Fruit fly (Drosophila melanogaster) whole organism, embryonic: Measurements from ENCODE around the gene STUB1.

Experiments
- Ada2b ChIP-seq: fragments of 200-800 bp; sonication (Bioruptor generic); IDR thresholded peaks from 2 replicates; pipeline ENCODE4 v1.3.6; 2022; ENCODE audit warnings: missing biosample characterization, missing genetic modification characterization
- Bteb2 ChIP-seq: fragments of 200-800 bp; sonication (Bioruptor generic); optimal IDR thresholded peaks from 2 replicates; lab custom pipeline; 2016; ENCODE audit warnings: missing biosample characterization, missing genetic modification characterization
- CG10267 ChIP-seq: fragments of 200-800 bp; sonication (Bioruptor generic); optimal IDR thresholded peaks from 2 replicates; lab custom pipeline; 2018; ENCODE audit warnings: missing biosample characterization, mild to moderate bottlenecking, missing genetic modification characterization, moderate library complexity
- CG10979 ChIP-seq: fragments of 200-800 bp; sonication (Bioruptor generic); optimal IDR thresholded peaks from 2 replicates; lab custom pipeline; 2018; ENCODE audit warnings: missing biosample characterization, mild to moderate bottlenecking, missing genetic modification characterization, moderate library complexity
- CG11398 ChIP-seq: fragments of 200-800 bp; sonication (Bioruptor generic); optimal IDR thresholded peaks from 2 replicates; lab custom pipeline; 2016; ENCODE audit warnings: missing biosample characterization, missing genetic modification characterization
- CG12659 ChIP-seq: fragments of 200-800 bp; sonication (Bioruptor generic); optimal IDR thresholded peaks from 3 replicates; lab custom pipeline; 2017; ENCODE audit warnings: mild to moderate bottlenecking, missing biosample characterization, missing genetic modification reagents, missing genetic modification characterization
- CG13424 ChIP-seq: fragments of 200-800 bp; sonication (Bioruptor generic); optimal IDR thresholded peaks from 2 replicates; lab custom pipeline; 2019; ENCODE audit warnings: missing biosample characterization, mild to moderate bottlenecking, missing genetic modification characterization, moderate library complexity
- CG14860 ChIP-seq: fragments of 200-800 bp; sonication (Bioruptor generic); IDR thresholded peaks from 3 replicates; pipeline ENCODE4 v1.3.6; 2022; ENCODE audit warnings: missing biosample characterization, missing genetic modification characterization; ENCODE audit not compliant: partially characterized antibody
- CG16863 ChIP-seq: fragments of 200-800 bp; sonication (Bioruptor generic); optimal IDR thresholded peaks from 3 replicates; lab custom pipeline; 2016; ENCODE audit warnings: missing biosample characterization, missing genetic modification characterization
- CG1832 ChIP-seq: fragments of 200-800 bp; sonication (Bioruptor generic); optimal IDR thresholded peaks from 2 replicates; lab custom pipeline; 2017; ENCODE audit warnings: missing biosample characterization, mild to moderate bottlenecking, missing genetic modification characterization, inconsistent platforms
- CG2202 ChIP-seq: fragments of 200-800 bp; sonication (Bioruptor generic); optimal IDR thresholded peaks from 2 replicates; lab custom pipeline; 2018; ENCODE audit warnings: missing biosample characterization, mild to moderate bottlenecking, missing genetic modification characterization
- CG30020 ChIP-seq: fragments of 200-800 bp; optimal IDR thresholded peaks from 2 replicates; lab custom pipeline; 2019; ENCODE audit warnings: missing biosample characterization, mild to moderate bottlenecking, missing genetic modification characterization, moderate library complexity
- CG33213 ChIP-seq: fragments of 200-800 bp; sonication (Bioruptor generic); optimal IDR thresholded peaks from 3 replicates; lab custom pipeline; 2016; ENCODE audit warnings: missing biosample characterization, missing genetic modification characterization
- CG43689 ChIP-seq: fragments of 200-800 bp; sonication (Bioruptor generic); IDR thresholded peaks from 2 replicates; pipeline ENCODE4 v1.3.6; 2022; ENCODE audit warnings: missing biosample characterization, missing genetic modification characterization
- CG4820 ChIP-seq: fragments of 200-800 bp; sonication (Bioruptor generic); optimal IDR thresholded peaks from 3 replicates; lab custom pipeline; 2016; ENCODE audit warnings: missing biosample characterization, missing genetic modification characterization
- CG6854 ChIP-seq: fragments of 200-800 bp; sonication (Bioruptor generic); optimal IDR thresholded peaks from 3 replicates; lab custom pipeline; 2017; ENCODE audit warnings: missing biosample characterization, mild to moderate bottlenecking, missing genetic modification characterization
- CG8765 ChIP-seq: fragments of 200-800 bp; sonication (Bioruptor generic); IDR thresholded peaks from 2 replicates; pipeline ENCODE4 v1.3.6; 2022; ENCODE audit warnings: missing biosample characterization, missing genetic modification characterization
- Chrac-16 ChIP-seq: fragments of 200-800 bp; sonication (Bioruptor generic); optimal IDR thresholded peaks from 3 replicates; lab custom pipeline; 2016; ENCODE audit warnings: missing biosample characterization, missing genetic modification characterization
- Doc3 ChIP-seq: fragments of 200-800 bp; sonication (Bioruptor generic); IDR thresholded peaks from 3 replicates; pipeline ENCODE4 v1.3.6; 2022; ENCODE audit warnings: missing biosample characterization, missing genetic modification characterization; ENCODE audit not compliant: partially characterized antibody
- Dref ChIP-seq: fragments of 200-800 bp; sonication (Bioruptor generic); IDR thresholded peaks from 2 replicates; pipeline ENCODE4 v1.3.6; 2022; ENCODE audit warnings: missing biosample characterization, missing genetic modification characterization
- Elba2 ChIP-seq: fragments of 200-800 bp; sonication (Bioruptor generic); optimal IDR thresholded peaks from 3 replicates; lab custom pipeline; 2016; ENCODE audit warnings: missing biosample characterization, missing genetic modification characterization
- HLH4C ChIP-seq: fragments of 200-800 bp; sonication (Bioruptor generic); IDR thresholded peaks from 3 replicates; pipeline ENCODE4 v1.3.6; 2022; ENCODE audit warnings: missing biosample characterization, missing genetic modification characterization; ENCODE audit not compliant: partially characterized antibody
- Hand ChIP-seq: fragments of 200-800 bp; sonication (Bioruptor generic); optimal IDR thresholded peaks from 2 replicates; lab custom pipeline; 2017; ENCODE audit warnings: mild to moderate bottlenecking, missing biosample characterization, missing genetic modification reagents, missing genetic modification characterization
- HmgD ChIP-seq: fragments of 200-800 bp; sonication (Bioruptor generic); optimal IDR thresholded peaks from 3 replicates; lab custom pipeline; 2016; ENCODE audit warnings: missing biosample characterization, missing genetic modification characterization
- NfI ChIP-seq: fragments of 200-800 bp; sonication (Bioruptor generic); optimal IDR thresholded peaks from 3 replicates; lab custom pipeline; 2018; ENCODE audit warnings: missing biosample characterization, mild to moderate bottlenecking, missing genetic modification characterization, moderate library complexity
- Rfx ChIP-seq: fragments of 200-800 bp; sonication (Bioruptor generic); IDR thresholded peaks from 2 replicates; pipeline ENCODE4 v1.3.6; 2022; ENCODE audit warnings: missing biosample characterization, missing genetic modification characterization
- Scr ChIP-seq: fragments of 200-800 bp; sonication (Bioruptor generic); IDR thresholded peaks from 2 replicates; pipeline ENCODE4 v1.3.6; 2022; ENCODE audit warnings: missing biosample characterization, missing genetic modification characterization; ENCODE audit not compliant: partially characterized antibody
- TFAM ChIP-seq: fragments of 200-800 bp; sonication (Bioruptor generic); optimal IDR thresholded peaks from 2 replicates; lab custom pipeline; 2017; ENCODE audit warnings: missing biosample characterization, missing genetic modification characterization, inconsistent platforms
- ato ChIP-seq: fragments of 200-800 bp; sonication (Bioruptor generic); IDR thresholded peaks from 2 replicates; pipeline ENCODE4 v1.3.6; 2022; ENCODE audit warnings: missing biosample characterization, missing genetic modification characterization; ENCODE audit not compliant: partially characterized antibody
- az2 ChIP-seq: fragments of 200-800 bp; sonication (Bioruptor generic); optimal IDR thresholded peaks from 3 replicates; lab custom pipeline; 2016; ENCODE audit warnings: missing biosample characterization, missing genetic modification characterization
- croc ChIP-seq: fragments of 200-800 bp; sonication (Bioruptor generic); conservative IDR thresholded peaks from 3 replicates; pipeline ENCODE4 v1.3.6; 2022; ENCODE audit warnings: missing biosample characterization, missing genetic modification characterization
- ewg ChIP-seq: fragments of 200-800 bp; sonication (Bioruptor generic); optimal IDR thresholded peaks from 3 replicates; lab custom pipeline; 2017; ENCODE audit warnings: mild to moderate bottlenecking, missing biosample characterization, missing genetic modification reagents, missing genetic modification characterization
- fd3F ChIP-seq: fragments of 200-800 bp; sonication (Bioruptor generic); optimal IDR thresholded peaks from 2 replicates; lab custom pipeline; 2018; ENCODE audit warnings: missing biosample characterization, mild to moderate bottlenecking, missing genetic modification characterization, moderate library complexity
- fd64A ChIP-seq: fragments of 200-800 bp; sonication (Bioruptor generic); optimal IDR thresholded peaks from 3 replicates; lab custom pipeline; 2018; ENCODE audit warnings: missing biosample characterization, mild to moderate bottlenecking, missing genetic modification characterization
- gsb-n ChIP-seq: fragments of 200-800 bp; sonication (Bioruptor generic); optimal IDR thresholded peaks from 3 replicates; lab custom pipeline; 2018; ENCODE audit warnings: missing biosample characterization, mild to moderate bottlenecking, missing genetic modification characterization
- hbn ChIP-seq: fragments of 200-800 bp; sonication (Bioruptor generic); IDR thresholded peaks from 2 replicates; pipeline ENCODE4 v1.3.6; 2022; ENCODE audit warnings: missing biosample characterization, missing genetic modification characterization; ENCODE audit not compliant: partially characterized antibody
- kay ChIP-seq: fragments of 200-800 bp; sonication (Bioruptor generic); optimal IDR thresholded peaks from 2 replicates; lab custom pipeline; 2016; ENCODE audit warnings: missing biosample characterization, missing genetic modification characterization
- knrl ChIP-seq: fragments of 200-800 bp; sonication (Bioruptor generic); IDR thresholded peaks from 3 replicates; pipeline ENCODE4 v1.3.6; 2022; ENCODE audit warnings: missing biosample characterization, missing genetic modification characterization; ENCODE audit not compliant: partially characterized antibody
- lbe ChIP-seq: fragments of 200-800 bp; sonication (Bioruptor generic); optimal IDR thresholded peaks from 2 replicates; lab custom pipeline; 2016; ENCODE audit warnings: missing biosample characterization, mild to moderate bottlenecking, missing genetic modification characterization
- lola ChIP-seq, 3 experiments: fragments of >200 bp in 2 of 3; fragments of 200-800 bp in 1 of 3; sonication (Bioruptor generic) in 1 of 3; optimal IDR thresholded peaks; 2 replicates each; lab custom pipeline; 2017 to 2019; ENCODE audit warnings: missing biosample characterization in 3 of 3, missing genetic modification characterization in 3 of 3, mild to moderate bottlenecking in 1 of 3, moderate library complexity in 1 of 3
- mam ChIP-seq: fragments of 200-800 bp; sonication (Bioruptor generic); optimal IDR thresholded peaks from 3 replicates; lab custom pipeline; 2016; ENCODE audit warnings: missing biosample characterization, missing genetic modification characterization
- nerfin-1 ChIP-seq: fragments of 200-800 bp; sonication (Bioruptor generic); optimal IDR thresholded peaks from 3 replicates; lab custom pipeline; 2019; ENCODE audit warnings: missing biosample characterization, mild to moderate bottlenecking, missing genetic modification characterization, moderate library complexity
- pan ChIP-seq, 4 experiments: fragments of >200 bp in 3 of 4; fragments of 200-800 bp in 1 of 4; sonication (Bioruptor generic) in 1 of 4; optimal IDR thresholded peaks in 3 of 4; IDR thresholded peaks in 1 of 4; 2 replicates each; pipeline versions ENCODE4 v1.3.6 to Lab custom; 2017 to 2022; ENCODE audit warnings: missing biosample characterization in 2 of 4, missing genetic modification characterization in 2 of 4, mixed read lengths in 1 of 4
- repo ChIP-seq: fragments of 200-800 bp; sonication (Bioruptor generic); optimal IDR thresholded peaks from 2 replicates; lab custom pipeline; 2016; ENCODE audit warnings: missing biosample characterization, missing genetic modification characterization
- sd ChIP-seq: fragments of 200-800 bp; sonication (Bioruptor generic); optimal IDR thresholded peaks from 3 replicates; lab custom pipeline; 2018; ENCODE audit warnings: missing biosample characterization, mild to moderate bottlenecking, missing genetic modification characterization, moderate library complexity
- sob ChIP-seq: fragments of 200-800 bp; sonication (Bioruptor generic); IDR thresholded peaks from 2 replicates; pipeline ENCODE4 v1.3.6; 2022; ENCODE audit warnings: missing biosample characterization, missing genetic modification characterization
- yki ChIP-seq: fragments of >200 bp; optimal IDR thresholded peaks from 3 replicates; lab custom pipeline; 2018

Gene STUB1

DNA sequence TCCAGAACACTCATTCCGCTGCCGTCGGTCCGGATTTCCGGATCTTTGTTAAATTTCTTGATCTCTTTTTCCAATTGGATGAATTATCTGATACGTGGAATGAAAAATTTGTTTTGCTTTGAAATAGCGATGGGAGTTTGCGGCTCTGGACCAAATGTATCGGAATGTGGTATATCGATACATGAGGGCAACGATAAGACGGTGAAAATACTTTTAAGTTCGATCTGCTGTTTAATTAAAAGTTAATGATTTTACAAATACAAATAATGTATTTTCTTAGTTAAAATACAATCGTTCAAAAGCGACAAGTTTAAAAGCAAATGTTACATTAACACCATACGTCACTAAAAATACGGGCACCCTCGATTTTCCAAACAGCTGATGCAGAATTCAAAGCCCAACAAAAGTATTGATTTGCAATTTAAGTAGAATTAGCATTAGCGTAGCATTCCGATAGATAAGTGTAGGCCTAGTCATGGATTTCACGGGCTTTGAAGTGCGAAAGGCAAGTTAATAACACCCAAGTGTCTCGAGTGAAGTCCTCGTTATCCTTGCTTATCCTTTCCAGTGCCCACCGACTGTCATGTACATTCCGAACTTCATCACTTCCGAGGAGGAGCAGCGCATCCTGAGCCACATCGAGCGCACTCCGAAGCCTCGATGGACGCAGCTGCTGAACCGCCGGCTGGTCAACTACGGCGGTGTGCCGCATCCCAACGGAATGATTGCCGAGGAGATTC is 51.3 kb downstream of the STUB1 start, which contains the start of the genes Cog4 and CG6144 (continued):
- TF ChIP-seq Chrac-16 (GFP tag; lab: Kevin White, UChicago): no peak
- no peak for TF ChIP-seq ewg (GFP tag; lab: Kevin White, UChicago)
- peak; percentile 80 for TF ChIP-seq Dref (GFP tag; lab: Robert Waterston, UW)
- TF ChIP-seq mam (GFP tag; lab: Kevin White, UChicago): peak; percentile 48
- peak; percentile 43; the same call in 1 of the 2 replicates for TF ChIP-seq Ada2b
- peak; percentile 44 for TF ChIP-seq CG12659 (GFP tag; lab: Kevin White, UChicago)
- peak; percentile 79 for TF ChIP-seq HLH4C (GFP tag; lab: Robert Waterston, UW)
- TF ChIP-seq hbn (GFP tag; lab: Robert Waterston, UW): peak; percentile 82
- peak; percentile 77 for TF ChIP-seq knrl (GFP tag; lab: Robert Waterston, UW)
- TF ChIP-seq CG30020: peak; percentile 65
- TF ChIP-seq CG33213 (GFP tag; lab: Kevin White, UChicago): no peak
- TF ChIP-seq NfI (GFP tag; lab: Kevin White, UChicago): no peak
- TF ChIP-seq kay (GFP tag; lab: Kevin White, UChicago): peak; percentile 30
- TF ChIP-seq az2 (GFP tag; lab: Kevin White, UChicago): peak; percentile 9
- TF ChIP-seq Scr (GFP tag; lab: Robert Waterston, UW): peak; percentile 82
- no peak for TF ChIP-seq repo (GFP tag; lab: Kevin White, UChicago)
- TF ChIP-seq yki (lab: Kevin White, UChicago): no peak
- 0 out of 2 replicates have a peak, but pooled peaks have one; percentile 33 for TF ChIP-seq Rfx (GFP tag; lab: Robert Waterston, UW)
- peak; percentile 30 for TF ChIP-seq CG13424 (tag; lab: Kevin White, UChicago)
- TF ChIP-seq HmgD (GFP tag; lab: Kevin White, UChicago): no peak
- peak; percentile 53; the same call in 2 of the 3 replicates for TF ChIP-seq CG14860 (GFP tag; lab: Robert Waterston, UW)
- no peak for TF ChIP-seq CG1832 (GFP tag; lab: Kevin White, UChicago)
- TF ChIP-seq CG10979 (tag; lab: Kevin White, UChicago): peak; percentile 14
- TF ChIP-seq Hand: no peak
- no peak for TF ChIP-seq lbe (GFP tag; lab: Kevin White, UChicago)
- TF ChIP-seq ato (GFP tag; lab: Robert Waterston, UW): peak; percentile 26; the same call in 1 of the 2 replicates
- no peak for TF ChIP-seq sob
- TF ChIP-seq CG8765 (GFP tag; lab: Robert Waterston, UW): no peak
- TF ChIP-seq Doc3: peak; percentile 77; the same call in 2 of the 3 replicates
- peak; percentile 68 for TF ChIP-seq Elba2 (GFP tag; lab: Kevin White, UChicago)
- TF ChIP-seq CG4820 (GFP tag; lab: Kevin White, UChicago): no peak
- TF ChIP-seq CG6854 (GFP tag; lab: Kevin White, UChicago): no peak
- TF ChIP-seq Bteb2 (GFP tag; lab: Kevin White, UChicago): no peak
- TF ChIP-seq nerfin-1 (tag; lab: Kevin White, UChicago): peak; percentile 99
- peak; percentile 54 for TF ChIP-seq CG10267 (tag; lab: Kevin White, UChicago)
- no peak for TF ChIP-seq CG2202 (tag; lab: Kevin White, UChicago)
- no peak for TF ChIP-seq gsb-n (tag; lab: Kevin White, UChicago)
- peak; percentile 97 for TF ChIP-seq sd (tag; lab: Kevin White, UChicago)
- peak; percentile 21 for TF ChIP-seq CG16863 (GFP tag; lab: Kevin White, UChicago)
- no peak for TF ChIP-seq CG11398 (GFP tag; lab: Kevin White, UChicago)
- TF ChIP-seq pan (optimal IDR thresholded peaks at IDR 0.05; lab: Kevin White, UChicago): no peak
- peak in 1 of 2 experiments; percentile 34 for TF ChIP-seq pan (GFP tag; optimal IDR thresholded peaks at IDR 0.05 in 1 of 2, IDR thresholded peaks at IDR 0.05 in 1 of 2)
- TF ChIP-seq TFAM: no peak
- TF ChIP-seq fd3F (GFP tag; lab: Kevin White, UChicago): no peak
- no peak for TF ChIP-seq CG43689
- no peak for TF ChIP-seq croc (GFP tag; lab: Robert Waterston, UW)
- peak in 1 of 3 experiments; percentile 55 for TF ChIP-seq lola (GFP tag; optimal IDR thresholded peaks at IDR 0.05; lab: Kevin White, UChicago)
- no peak for TF ChIP-seq fd64A
